Fruit fly (Drosophila melanogaster): ENCODE results near the gene CG14930.

DNA sequence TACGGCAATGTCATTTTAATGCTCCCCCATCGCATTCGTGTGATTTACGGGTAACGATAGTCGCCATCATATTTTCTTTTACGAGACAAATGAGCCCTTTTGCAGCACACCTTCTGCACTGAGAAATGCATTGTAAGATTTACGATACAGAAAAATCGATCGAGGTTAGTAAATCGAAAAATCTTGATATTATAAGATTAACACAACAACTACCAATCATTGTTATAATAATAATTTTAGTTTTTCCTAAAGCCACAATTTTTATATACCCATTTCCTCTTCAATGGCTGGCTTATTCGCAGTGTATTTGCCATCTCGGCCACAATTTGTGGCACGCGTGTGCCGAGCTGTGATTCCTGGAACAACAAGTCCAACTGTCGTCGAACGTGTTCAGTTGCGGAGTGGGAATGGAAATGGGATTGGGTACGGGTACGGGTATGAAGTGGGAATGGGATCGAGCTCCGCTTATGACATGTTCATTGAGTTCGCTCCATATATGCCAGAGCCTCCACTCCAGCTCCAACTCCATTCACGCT, 49.0 kb downstream of the CG14930 start:
- TF ChIP-seq CG7045 (GFP tag; optimal IDR thresholded peaks at IDR 0.05) (no peak), pad (GFP tag; optimal IDR thresholded peaks at IDR 0.05) (no peak), kay (GFP tag; ENCODE audit: borderline replicate concordance) (no peak), Clk (GFP tag; optimal IDR thresholded peaks at IDR 0.05) (no peak), CG5204 (GFP tag; optimal IDR thresholded peaks at IDR 0.05) (no peak)
